Worm (Caenorhabditis elegans): Measurements from ENCODE around the gene samp-1.

The samp-1 gene

DNA sequence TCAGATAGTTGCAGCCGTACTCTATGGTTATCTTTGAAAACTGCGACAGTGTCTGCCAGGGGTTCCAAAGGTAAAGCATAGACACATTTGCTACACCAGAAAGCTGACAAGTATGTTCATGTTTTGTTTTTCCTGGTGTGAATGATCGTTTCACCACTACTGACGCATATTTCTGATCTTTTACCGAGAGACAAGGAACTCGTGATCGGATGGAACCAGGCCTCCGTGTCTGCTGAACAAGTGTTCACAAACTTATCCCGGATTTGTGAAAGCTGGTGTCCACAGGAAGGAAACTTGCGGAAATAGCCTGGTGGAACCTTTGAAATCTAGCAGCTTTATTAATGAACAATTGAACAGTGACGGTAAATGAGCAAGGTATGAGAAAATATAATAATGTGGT is 42.9 kb upstream of the samp-1 start (continued):
- no peak for TF ChIP-seq chd-7 (tag; optimal IDR thresholded peaks at IDR 0.05)
- no peak for TF ChIP-seq somi-1 (GFP tag; optimal IDR thresholded peaks at IDR 0.05)
- peak; percentile 21 for TF ChIP-seq snpc-1.1 (tag; optimal IDR thresholded peaks at IDR 0.05; ENCODE audit: insufficient read depth)
- 0 out of 2 replicates have a peak, but pooled peaks have one; percentile 24 for TF ChIP-seq dox-1 (GFP tag; IDR thresholded peaks at IDR 0.05)
- TF ChIP-seq nhr-90 (tag; optimal IDR thresholded peaks at IDR 0.05) = no peak
- TF ChIP-seq Y53G8AR.9 (GFP tag; conservative IDR thresholded peaks at IDR 0.05) = peak; percentile 74; the same call in 1 of the 2 replicates
- TF ChIP-seq tbp1 (GFP tag; optimal IDR thresholded peaks at IDR 0.05) = peak; percentile 2
- no peak for TF ChIP-seq ceh-79 (tag; optimal IDR thresholded peaks at IDR 0.05)
- no peak for TF ChIP-seq attf-3 (GFP tag; conservative IDR thresholded peaks at IDR 0.05)
- 0 out of 2 replicates have a peak, but pooled peaks have one; percentile 3 for TF ChIP-seq F39B2.1 (GFP tag; IDR thresholded peaks at IDR 0.05)
- no peak for TF ChIP-seq him-1 (tag; optimal IDR thresholded peaks at IDR 0.05)
- 0 out of 2 replicates have a peak, but pooled peaks have one; percentile 70 for TF ChIP-seq madf-3 (GFP tag; IDR thresholded peaks at IDR 0.05)
- TF ChIP-seq fkh-3 (tag; optimal IDR thresholded peaks at IDR 0.05) = no peak
- TF ChIP-seq tbx-9 (tag; optimal IDR thresholded peaks at IDR 0.05; ENCODE audit: borderline replicate concordance) = no peak
- no peak for TF ChIP-seq ztf-18 (tag; optimal IDR thresholded peaks at IDR 0.05)
- TF ChIP-seq ztf-25 (GFP tag; IDR thresholded peaks at IDR 0.05) = no peak
- TF ChIP-seq unc-62 (GFP tag; optimal IDR thresholded peaks at IDR 0.05) = no peak
- TF ChIP-seq ztf-28 (GFP tag; IDR thresholded peaks at IDR 0.05) = no peak

DNA sequence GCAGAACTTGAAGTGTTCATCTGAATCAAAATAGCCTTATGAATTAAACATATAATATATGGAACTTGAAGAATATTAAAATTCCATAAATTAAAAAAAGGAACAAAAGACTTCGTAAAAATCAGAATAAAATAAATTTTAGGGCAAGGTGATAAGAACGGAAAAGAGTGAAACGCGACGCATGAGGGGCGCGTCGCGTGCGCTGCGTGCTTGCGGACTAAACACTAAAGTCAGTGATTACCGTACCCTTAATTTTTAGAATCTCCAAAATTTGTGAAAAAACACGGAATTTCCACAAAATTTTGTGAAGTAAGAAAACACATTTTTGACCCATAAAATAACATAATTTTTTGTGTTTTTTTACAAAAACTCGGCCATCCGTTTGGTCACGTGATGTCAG is 41.5 kb upstream of the samp-1 start, which contains the start of gene T05B9.1:
Gene T05B9.1 (minus strand): TSS at position 20 of the 400 bp plus-strand sequence.
- TF ChIP-seq mcd-1 (GFP tag; IDR thresholded peaks at IDR 0.05) = no peak
- TF ChIP-seq efl-1 (GFP tag; optimal IDR thresholded peaks at IDR 0.05) = peak; percentile 38
- TF ChIP-seq dox-1 (GFP tag; IDR thresholded peaks at IDR 0.05) = 0 out of 2 replicates have a peak, but pooled peaks have one; percentile 6
- TF ChIP-seq lsl-1 (GFP tag; optimal IDR thresholded peaks at IDR 0.05) = peak; percentile 81
- peak; percentile 95 for TF ChIP-seq madf-3 (GFP tag; IDR thresholded peaks at IDR 0.05)

DNA sequence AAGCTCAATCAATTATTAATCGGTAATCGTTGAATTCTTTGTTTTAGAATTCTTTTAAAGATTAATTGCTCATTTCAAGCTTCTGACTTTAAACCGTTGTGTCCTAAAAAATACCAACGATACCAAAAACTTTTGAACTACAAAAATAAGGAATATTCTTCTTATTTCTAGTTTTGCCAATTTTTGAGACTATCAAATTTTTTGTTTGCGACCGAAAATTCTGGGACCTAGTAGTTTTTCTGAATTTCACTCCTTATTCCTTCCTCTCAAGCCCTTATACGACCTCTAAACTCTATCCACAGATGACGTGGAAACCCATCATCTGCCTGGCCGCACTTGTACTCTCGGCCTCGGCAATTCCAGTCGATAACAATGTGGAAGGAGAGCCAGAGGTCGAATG is 33.9 kb upstream of the samp-1 start, which contains the start of gene cut-1:
Gene cut-1 (plus strand): TSS at position 301 of the 400 bp plus-strand sequence.
- TF ChIP-seq ekl-4 (GFP tag; IDR thresholded peaks at IDR 0.05) = no peak
- TF ChIP-seq F37B4.10 (GFP tag; IDR thresholded peaks at IDR 0.05) = no peak
- no peak for TF ChIP-seq repo-1 (tag; optimal IDR thresholded peaks at IDR 0.05)
- no peak for TF ChIP-seq B0261.1 (tag; optimal IDR thresholded peaks at IDR 0.05)
- TF ChIP-seq nhr-90 (tag; optimal IDR thresholded peaks at IDR 0.05) = no peak
- TF ChIP-seq F52B5.7 (tag; optimal IDR thresholded peaks at IDR 0.05) = no peak
- no peak for TF ChIP-seq attf-5 (GFP tag; optimal IDR thresholded peaks at IDR 0.05)
- no peak for TF ChIP-seq chd-7 (tag; optimal IDR thresholded peaks at IDR 0.05)
- TF ChIP-seq madf-8 (GFP tag; conservative IDR thresholded peaks at IDR 0.05) = no peak
- no peak for TF ChIP-seq K11D2.4 (GFP tag; IDR thresholded peaks at IDR 0.05)
- no peak for TF ChIP-seq lir-1 (GFP tag; conservative IDR thresholded peaks at IDR 0.05)
- TF ChIP-seq nhr-80 (tag; optimal IDR thresholded peaks at IDR 0.05) = no peak
- TF ChIP-seq Y53G8AR.9 (GFP tag; conservative IDR thresholded peaks at IDR 0.05) = no peak
- TF ChIP-seq ztf-28 (GFP tag; IDR thresholded peaks at IDR 0.05) = no peak
- no peak for TF ChIP-seq snpc-4 (GFP tag; optimal IDR thresholded peaks at IDR 0.05)
- no peak for TF ChIP-seq snpc-4 (tag; optimal IDR thresholded peaks at IDR 0.05)
- no peak for TF ChIP-seq K12H6.12 (tag; optimal IDR thresholded peaks at IDR 0.05)
- no peak for TF ChIP-seq egl-44 (GFP tag; IDR thresholded peaks at IDR 0.05)
- no peak for TF ChIP-seq snpc-1.3 (tag; optimal IDR thresholded peaks at IDR 0.05; ENCODE audit: insufficient read depth)

Data from whole organism, young adult.